Worm (Caenorhabditis elegans): ENCODE results near the gene sek-1.

The sek-1 gene

ce11 chrX:7782389-7782788 lies 34.1 kb upstream of the sek-1 start, which contains the start of gene ZK154.4:
ZK154.4 (minus strand) TSS chrX:7782415.
- no peak for TF ChIP-seq nhr-76 (tag; optimal IDR thresholded peaks at IDR 0.05)
- TF ChIP-seq drap-1 (GFP tag; optimal IDR thresholded peaks at IDR 0.05), result no peak
- no peak for TF ChIP-seq lin-32 (GFP tag; optimal IDR thresholded peaks at IDR 0.05)
- TF ChIP-seq lsy-2 (tag; optimal IDR thresholded peaks at IDR 0.05), result peak; percentile 38
- no peak for TF ChIP-seq flh-1 (GFP tag; optimal IDR thresholded peaks at IDR 0.05)
- TF ChIP-seq ces-1 (GFP tag; optimal IDR thresholded peaks at IDR 0.05), result peak; percentile 21
- TF ChIP-seq pha-4 (tag; optimal IDR thresholded peaks at IDR 0.05), result peak; percentile 29
- TF ChIP-seq unc-120 (tag; optimal IDR thresholded peaks at IDR 0.05; ENCODE audit: poor library complexity, severe bottlenecking), result peak; percentile 10
- TF ChIP-seq hlh-1 (tag; optimal IDR thresholded peaks at IDR 0.05), result no peak
- no peak for TF ChIP-seq cnd-1 (tag; optimal IDR thresholded peaks at IDR 0.05)
- no peak for TF ChIP-seq ceh-43 (GFP tag; optimal IDR thresholded peaks at IDR 0.05)
- peak; percentile 43 for TF ChIP-seq mep-1 (tag; optimal IDR thresholded peaks at IDR 0.05)
- TF ChIP-seq M03D4.4 (tag; optimal IDR thresholded peaks at IDR 0.05), result no peak
- no peak for TF ChIP-seq nhr-28 (tag; optimal IDR thresholded peaks at IDR 0.05)
- TF ChIP-seq elt-3 (tag; optimal IDR thresholded peaks at IDR 0.05), result no peak
- TF ChIP-seq lin-13 (tag; optimal IDR thresholded peaks at IDR 0.05), result peak; percentile 21
- peak; percentile 15 for TF ChIP-seq mls-2 (tag; optimal IDR thresholded peaks at IDR 0.05)

DNA sequence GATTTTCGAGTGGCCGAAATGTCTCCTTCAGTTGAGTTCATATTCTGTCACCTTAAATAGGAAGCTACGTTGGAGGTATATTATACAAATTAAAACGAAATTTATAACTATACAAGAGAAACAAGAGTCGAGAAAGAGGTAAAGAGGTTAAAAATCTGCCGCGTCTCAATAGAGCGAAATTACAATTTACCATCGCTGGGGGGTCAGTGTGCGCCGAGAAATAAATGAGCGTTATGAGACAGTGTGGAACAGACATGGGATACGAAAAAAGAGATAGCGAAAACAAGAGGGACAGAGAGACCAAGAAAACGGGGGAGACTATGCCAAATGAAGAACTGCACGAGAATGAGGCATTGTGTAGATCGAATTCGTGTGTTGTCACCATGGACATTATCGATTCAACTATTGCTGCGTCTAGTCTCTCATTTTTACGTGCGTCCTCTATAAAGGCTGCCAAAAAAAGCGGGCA lies 28.6 kb upstream of the sek-1 start, which contains the start of gene ZK154.5:
Gene ZK154.5, minus strand, starts transcription at position 51 of the 469 bp plus-strand sequence.
- peak; percentile 80 for TF ChIP-seq mep-1 (tag; optimal IDR thresholded peaks at IDR 0.05)
- TF ChIP-seq ceh-43 (GFP tag; optimal IDR thresholded peaks at IDR 0.05), result no peak
- peak; percentile 7 for TF ChIP-seq pha-4 (tag; optimal IDR thresholded peaks at IDR 0.05)
- TF ChIP-seq unc-62 (GFP tag; optimal IDR thresholded peaks at IDR 0.05), result peak; percentile 9
- peak; percentile 82 for TF ChIP-seq ceh-39 (tag; optimal IDR thresholded peaks at IDR 0.05)
- TF ChIP-seq nhr-12 (tag; optimal IDR thresholded peaks at IDR 0.05), result no peak
- peak; percentile 43 for TF ChIP-seq ces-1 (GFP tag; optimal IDR thresholded peaks at IDR 0.05)
- TF ChIP-seq lsy-2 (tag; optimal IDR thresholded peaks at IDR 0.05), result peak; percentile 9
- TF ChIP-seq elt-1 (tag; optimal IDR thresholded peaks at IDR 0.05; ENCODE audit: borderline replicate concordance, insufficient read depth), result peak; percentile 8
- TF ChIP-seq cnd-1 (tag; optimal IDR thresholded peaks at IDR 0.05), result peak; percentile 36
- peak; percentile 31 for TF ChIP-seq ceh-83 (GFP tag; optimal IDR thresholded peaks at IDR 0.05)
- TF ChIP-seq hlh-1 (tag; optimal IDR thresholded peaks at IDR 0.05), result peak; percentile 35
- TF ChIP-seq snpc-4 (tag; optimal IDR thresholded peaks at IDR 0.05), result no peak
- TF ChIP-seq unc-120 (tag; optimal IDR thresholded peaks at IDR 0.05; ENCODE audit: poor library complexity, severe bottlenecking), result peak; percentile 81

ce11 chrX:7791802-7792201 lies 24.7 kb upstream of the sek-1 start:
- TF ChIP-seq flh-1 (GFP tag; optimal IDR thresholded peaks at IDR 0.05) (no peak), tbx-8 (GFP tag; optimal IDR thresholded peaks at IDR 0.05) (no peak), elt-3 (tag; optimal IDR thresholded peaks at IDR 0.05) (no peak), nhr-28 (tag; optimal IDR thresholded peaks at IDR 0.05) (no peak), zip-8 (tag; optimal IDR thresholded peaks at IDR 0.05) (no peak), ceh-39 (tag; optimal IDR thresholded peaks at IDR 0.05) (no peak), ceh-43 (GFP tag; optimal IDR thresholded peaks at IDR 0.05) (no peak), nhr-2 (tag; optimal IDR thresholded peaks at IDR 0.05) (no peak)

DNA sequence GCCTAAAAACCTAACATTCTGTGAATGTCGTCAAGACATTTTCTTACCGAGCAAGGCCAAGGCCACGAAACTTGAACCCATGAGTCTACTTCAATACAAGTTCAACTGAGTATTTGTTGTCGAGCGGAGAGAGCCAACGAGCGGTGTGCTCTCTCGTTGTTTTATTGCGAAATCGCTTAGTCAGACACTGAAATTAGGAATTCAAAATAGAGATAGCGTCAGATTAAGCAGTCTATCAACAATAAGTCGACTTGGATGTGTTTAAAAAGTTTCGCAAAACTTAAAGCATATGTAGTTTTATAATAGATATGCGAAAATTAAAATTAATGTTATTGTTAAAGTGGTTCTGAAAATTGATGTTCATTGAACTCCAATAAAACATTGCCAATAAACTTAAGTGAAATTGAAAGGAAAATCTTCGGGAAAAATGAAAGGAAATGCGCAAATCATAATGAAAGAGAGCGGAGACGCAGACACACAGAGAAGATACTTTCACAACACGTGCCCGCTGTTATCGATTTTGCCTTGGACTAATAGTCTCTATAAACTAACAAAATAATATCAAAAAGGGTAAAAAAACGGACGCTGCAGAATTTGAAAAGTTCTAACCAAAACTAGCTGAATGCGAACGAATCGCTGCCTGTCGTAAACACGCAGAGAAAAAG lies 23.0 kb upstream of the sek-1 start, which contains the start of gene ZK154.6:
Gene ZK154.6, minus strand, starts transcription at position 187 of the 665 bp plus-strand sequence.
- TF ChIP-seq lsy-2 (tag; optimal IDR thresholded peaks at IDR 0.05) (no peak), unc-39 (tag; optimal IDR thresholded peaks at IDR 0.05) (no peak), ceh-39 (tag; optimal IDR thresholded peaks at IDR 0.05) (no peak), nhr-28 (tag; optimal IDR thresholded peaks at IDR 0.05) (no peak), ham-2 (GFP tag; optimal IDR thresholded peaks at IDR 0.05) (no peak), hlh-1 (tag; optimal IDR thresholded peaks at IDR 0.05) (no peak), snpc-4 (tag; optimal IDR thresholded peaks at IDR 0.05) (no peak), nhr-237 (tag; optimal IDR thresholded peaks at IDR 0.05) (no peak), ces-1 (GFP tag; optimal IDR thresholded peaks at IDR 0.05) (peak; percentile 47), mab-5 (tag; optimal IDR thresholded peaks at IDR 0.05) (no peak), mep-1 (tag; optimal IDR thresholded peaks at IDR 0.05) (no peak), mls-2 (tag; optimal IDR thresholded peaks at IDR 0.05) (no peak), blmp-1 (tag; optimal IDR thresholded peaks at IDR 0.05) (peak; percentile 95)

All from whole organism, mixed stage, embryonic.